Worm (Caenorhabditis elegans): ENCODE measurements around the gene C06A1.6.

DNA sequence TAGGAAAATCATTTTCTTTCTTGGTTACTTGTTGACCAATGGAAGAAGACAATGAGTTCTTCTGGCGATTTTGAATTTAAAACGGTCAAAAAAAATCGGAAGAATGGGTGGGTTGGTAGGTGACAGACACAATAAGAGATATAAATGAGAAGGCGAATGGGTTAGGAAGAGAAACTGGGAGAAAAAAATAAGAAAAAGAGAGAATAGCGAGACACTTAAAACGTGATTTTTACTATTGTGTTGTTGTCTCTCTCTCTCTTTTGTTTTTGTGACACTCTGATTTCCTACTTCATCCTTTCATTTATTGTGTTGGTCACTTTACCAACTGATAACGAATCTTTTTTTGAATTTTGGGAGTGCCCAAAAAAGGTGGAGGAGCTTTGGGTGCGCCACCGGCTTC is 48.1 kb downstream of the C06A1.6 start:
- no peak for TF ChIP-seq unc-62 (GFP tag; optimal IDR thresholded peaks at IDR 0.05)
- TF ChIP-seq R02D3.7 (tag; optimal IDR thresholded peaks at IDR 0.05) = no peak
- no peak for TF ChIP-seq ztf-4 (tag; optimal IDR thresholded peaks at IDR 0.05)
- no peak for TF ChIP-seq nhr-237 (tag; optimal IDR thresholded peaks at IDR 0.05)
- TF ChIP-seq pha-4 (tag; optimal IDR thresholded peaks at IDR 0.05) = no peak
